Fruit fly (Drosophila melanogaster) whole organism, pupa: ENCODE measurements around the gene Pgant2.
A peak's percentile ranks its signal among the peaks of the same experiment; 100 is the strongest.

Experiments used
- CG10348 ChIP-seq: fragments of 200-800 bp; sonication (Bioruptor generic); IDR thresholded peaks from 2 replicates; pipeline ENCODE4 v1.3.6; 2022; ENCODE audit warnings: missing biosample characterization, missing genetic modification characterization
- CG12605 ChIP-seq: fragments of 200-800 bp; sonication (Bioruptor generic); IDR thresholded peaks from 2 replicates; pipeline ENCODE4 v1.3.6; 2022; ENCODE audit warnings: missing biosample characterization, missing genetic modification characterization
- CG13204 ChIP-seq: fragments of 200-800 bp; sonication (Bioruptor generic); optimal IDR thresholded peaks from 2 replicates; lab custom pipeline; 2018; ENCODE audit warnings: missing biosample characterization, mild to moderate bottlenecking, missing genetic modification characterization, moderate library complexity
- CG34367 ChIP-seq: fragments of 200-800 bp; sonication (Bioruptor generic); optimal IDR thresholded peaks from 2 replicates; lab custom pipeline; 2018; ENCODE audit warnings: missing biosample characterization, mild to moderate bottlenecking, missing genetic modification characterization
- CG8159 ChIP-seq: fragments of 200-800 bp; sonication (Bioruptor generic); optimal IDR thresholded peaks from 3 replicates; lab custom pipeline; 2018; ENCODE audit warnings: missing biosample characterization, mild to moderate bottlenecking, missing genetic modification characterization, moderate library complexity
- D1 ChIP-seq: fragments of 200-800 bp; sonication (Bioruptor generic); optimal IDR thresholded peaks from 2 replicates; lab custom pipeline; 2018; ENCODE audit warnings: missing biosample characterization, mild to moderate bottlenecking, missing genetic modification characterization, moderate library complexity
- EcR ChIP-seq: fragments of 200-800 bp; sonication (Bioruptor generic); optimal IDR thresholded peaks from 3 replicates; lab custom pipeline; 2019; ENCODE audit warnings: missing biosample characterization, missing genetic modification characterization, mild to moderate bottlenecking, moderate library complexity, missing genetic modification reagents
- Ets98B ChIP-seq: fragments of 200-800 bp; sonication (Bioruptor generic); IDR thresholded peaks from 2 replicates; pipeline ENCODE4 v1.3.6; 2022; ENCODE audit warnings: missing biosample characterization, missing genetic modification characterization
- fd96Ca ChIP-seq: fragments of 200-800 bp; sonication (Bioruptor generic); IDR thresholded peaks from 3 replicates; pipeline ENCODE4 v1.3.6; 2022; ENCODE audit warnings: missing biosample characterization, missing genetic modification characterization

DNA sequence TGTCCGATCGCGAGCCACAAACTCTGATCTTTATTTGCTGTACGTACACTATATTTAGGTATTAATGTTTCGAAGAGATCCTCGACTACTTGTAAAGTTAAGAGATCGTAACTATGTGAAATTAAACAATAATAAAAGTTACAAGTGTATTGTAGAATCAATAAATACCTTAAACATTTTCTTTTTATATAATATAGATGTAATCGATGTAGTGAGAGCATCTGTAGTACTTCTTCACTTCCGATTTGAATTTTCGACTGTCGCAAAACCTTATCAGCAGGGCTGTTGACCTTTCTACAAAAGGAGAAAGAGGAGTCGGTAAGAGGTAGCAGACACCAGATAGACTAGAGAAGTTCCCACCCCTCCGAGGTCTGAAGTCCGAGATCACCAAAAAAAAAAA, 48.6 kb upstream of the Pgant2 start:
- TF ChIP-seq Ets98B (GFP tag; lab: Robert Waterston, UW), result no peak
- TF ChIP-seq CG13204 (GFP tag; lab: Kevin White, UChicago), result no peak
- peak; percentile 70 for TF ChIP-seq EcR (GFP tag; lab: Kevin White, UChicago)
- peak; percentile 36 for TF ChIP-seq CG8159 (tag; lab: Kevin White, UChicago)
- no peak for TF ChIP-seq CG34367 (tag; lab: Kevin White, UChicago)
- no peak for TF ChIP-seq D1
- TF ChIP-seq CG12605 (GFP tag; lab: Robert Waterston, UW), result no peak
- TF ChIP-seq fd96Ca (GFP tag; lab: Robert Waterston, UW), result no peak
- no peak for TF ChIP-seq CG10348 (GFP tag; lab: Robert Waterston, UW)
